Worm (Caenorhabditis elegans) whole organism, L1 larva: Measurements from ENCODE around the gene Y38C1AA.7.

Experiments
- C16A3.4 ChIP-seq: fragments of 150-350 bp; optimal IDR thresholded peaks from 2 replicates; lab custom pipeline; 2014; ENCODE audit warnings: missing biosample characterization, missing genetic modification characterization
- C34B4.2 ChIP-seq: sonication (generic microtip); optimal IDR thresholded peaks from 2 replicates; lab custom pipeline; 2017; ENCODE audit warnings: mild to moderate bottlenecking, missing genetic modification characterization, missing compliant biosample characterization
- aha-1 ChIP-seq: fragments of 150-350 bp; optimal IDR thresholded peaks from 2 replicates; lab custom pipeline; 2014; ENCODE audit warnings: missing biosample characterization, missing genetic modification characterization
- alr-1 ChIP-seq: fragments of 200-800 bp; sonication (Bioruptor generic); optimal IDR thresholded peaks from 2 replicates; lab custom pipeline; 2018; ENCODE audit warnings: borderline replicate concordance, mild to moderate bottlenecking, missing genetic modification characterization, missing compliant biosample characterization
- blmp-1 ChIP-seq: fragments of 150-350 bp; optimal IDR thresholded peaks from 2 replicates; lab custom pipeline; 2014; ENCODE audit warnings: missing biosample characterization, missing genetic modification characterization
- ceh-8 ChIP-seq: fragments of 200-800 bp; sonication (Bioruptor generic); optimal IDR thresholded peaks from 2 replicates; lab custom pipeline; 2018; ENCODE audit warnings: mild to moderate bottlenecking, missing genetic modification characterization, moderate library complexity, missing compliant biosample characterization
- ceh-82 ChIP-seq, 3 experiments: fragments of 150-350 bp in 1 of 3; sonication (generic microtip) in 2 of 3; optimal IDR thresholded peaks; 2 replicates each; lab custom pipeline; 2014 to 2017; ENCODE audit warnings: missing biosample characterization in 3 of 3, missing genetic modification characterization in 3 of 3
- ceh-88 ChIP-seq: fragments of 200-800 bp; sonication (Bioruptor generic); IDR thresholded peaks from 2 replicates; pipeline ENCODE4 v1.3.6; 2022; ENCODE audit warnings: missing genetic modification characterization, missing compliant biosample characterization
- ces-1 ChIP-seq: fragments of 150-350 bp; optimal IDR thresholded peaks from 2 replicates; lab custom pipeline; 2014; ENCODE audit warnings: missing biosample characterization, missing genetic modification reagents, missing genetic modification characterization
- dpl-1 ChIP-seq, 3 experiments: fragments of 150-350 bp in 2 of 3; sonication (generic microtip) in 1 of 3; optimal IDR thresholded peaks; 2 replicates each; lab custom pipeline; 2014 to 2017; ENCODE audit warnings: missing biosample characterization in 3 of 3, missing genetic modification characterization in 3 of 3, missing genetic modification reagents in 3 of 3
- dsc-1 ChIP-seq: sonication (generic microtip); optimal IDR thresholded peaks from 2 replicates; lab custom pipeline; 2016; ENCODE audit warnings: mild to moderate bottlenecking, missing genetic modification characterization, missing compliant biosample characterization
- efl-1 ChIP-seq, 4 experiments: fragments of 150-350 bp; optimal IDR thresholded peaks in 3 of 4; peaks in 1 of 4; 1 replicate in 1 of 4; 2 replicates in 3 of 4; lab custom pipeline; 2014; ENCODE audit warnings: missing biosample characterization in 2 of 4, missing genetic modification characterization in 2 of 4, missing genetic modification reagents in 2 of 4
- egl-13 ChIP-seq: sonication (generic microtip); optimal IDR thresholded peaks from 2 replicates; lab custom pipeline; 2016; ENCODE audit warnings: missing genotype, missing genetic modification reagents, missing genetic modification characterization, missing compliant biosample characterization
- egl-27 ChIP-seq, 2 experiments: fragments of 150-350 bp in 1 of 2; sonication (generic microtip); optimal IDR thresholded peaks; 3 replicates each; lab custom pipeline; 2017 to 2018; ENCODE audit warnings: missing biosample characterization in 2 of 2, missing genetic modification characterization in 2 of 2, missing genetic modification reagents in 2 of 2
- elt-2 ChIP-seq: sonication (generic microtip); optimal IDR thresholded peaks from 2 replicates; lab custom pipeline; 2016; ENCODE audit warnings: missing genetic modification characterization, mild to moderate bottlenecking, inconsistent platforms, missing compliant biosample characterization, missing genetic modification reagents
- ets-5 ChIP-seq: fragments of 200-800 bp; sonication (Bioruptor generic); IDR thresholded peaks from 2 replicates; pipeline ENCODE4 v1.3.6; 2022; ENCODE audit warnings: missing genetic modification characterization, missing compliant biosample characterization
- fkh-10 ChIP-seq: sonication (generic microtip); optimal IDR thresholded peaks from 2 replicates; lab custom pipeline; 2017; ENCODE audit warnings: missing biosample characterization, missing genetic modification reagents, missing genetic modification characterization
- fkh-8 ChIP-seq: sonication (generic microtip); optimal IDR thresholded peaks from 2 replicates; lab custom pipeline; 2016; ENCODE audit warnings: mild to moderate bottlenecking, missing genetic modification characterization, missing compliant biosample characterization
- fos-1 ChIP-seq: fragments of 150-350 bp; optimal IDR thresholded peaks from 2 replicates; lab custom pipeline; 2014; ENCODE audit warnings: missing biosample characterization, missing genetic modification characterization
- hlh-17 ChIP-seq: fragments of 200-800 bp; sonication (Bioruptor generic); optimal IDR thresholded peaks from 2 replicates; lab custom pipeline; 2018; ENCODE audit warnings: missing genetic modification characterization, mild to moderate bottlenecking, missing compliant biosample characterization, moderate library complexity, borderline replicate concordance
- hlh-4 ChIP-seq: sonication (generic microtip); optimal IDR thresholded peaks from 2 replicates; lab custom pipeline; 2016; ENCODE audit warnings: mild to moderate bottlenecking, missing genetic modification characterization, missing compliant biosample characterization
- hpl-2 ChIP-seq: fragments of 150-350 bp; optimal IDR thresholded peaks from 2 replicates; lab custom pipeline; 2014; ENCODE audit warnings: missing biosample characterization, missing genetic modification reagents, missing genetic modification characterization
- isw-1 ChIP-seq: fragments of 200-800 bp; sonication (Bioruptor generic); IDR thresholded peaks from 2 replicates; pipeline ENCODE4 v1.3.6; 2022; ENCODE audit warnings: missing genetic modification characterization, missing compliant biosample characterization
- lin-14 ChIP-seq: fragments of 200-800 bp; sonication (Bioruptor generic); optimal IDR thresholded peaks from 2 replicates; lab custom pipeline; 2018; ENCODE audit warnings: mild to moderate bottlenecking, missing genetic modification characterization, moderate library complexity, missing compliant biosample characterization
- lin-35 ChIP-seq, 2 experiments: fragments of 150-350 bp; optimal IDR thresholded peaks; 2 replicates each; lab custom pipeline; 2014; ENCODE audit warnings: missing biosample characterization in 2 of 2, missing genetic modification characterization in 2 of 2, missing genetic modification reagents in 2 of 2
- lsy-2 ChIP-seq, 2 experiments: fragments of 150-350 bp; optimal IDR thresholded peaks; 2 replicates each; lab custom pipeline; 2014; ENCODE audit warnings: missing biosample characterization in 2 of 2, missing genetic modification characterization in 2 of 2
- mep-1 ChIP-seq: fragments of 150-350 bp; optimal IDR thresholded peaks from 2 replicates; lab custom pipeline; 2014; ENCODE audit warnings: missing biosample characterization, missing genetic modification characterization
- nhr-19 ChIP-seq: fragments of 200-800 bp; sonication (Bioruptor generic); conservative IDR thresholded peaks from 2 replicates; pipeline ENCODE4 v1.3.6; 2022; ENCODE audit warnings: missing genetic modification characterization, missing compliant biosample characterization
- nhr-20 ChIP-seq: sonication (generic microtip); optimal IDR thresholded peaks from 2 replicates; lab custom pipeline; 2016; ENCODE audit warnings: mild to moderate bottlenecking, missing genetic modification characterization, missing compliant biosample characterization
- nhr-76 ChIP-seq: sonication (generic microtip); optimal IDR thresholded peaks from 2 replicates; lab custom pipeline; 2017; ENCODE audit warnings: missing biosample characterization, missing genetic modification characterization
- nhr-84 ChIP-seq: sonication (generic microtip); optimal IDR thresholded peaks from 2 replicates; lab custom pipeline; 2017; ENCODE audit warnings: missing biosample characterization, missing genetic modification characterization
- nhr-85 ChIP-seq: sonication (generic microtip); peaks from one replicate; lab custom pipeline; 2016; ENCODE audit warnings: missing genetic modification characterization, inconsistent platforms, missing compliant biosample characterization
- pqm-1 ChIP-seq: sonication (generic microtip); optimal IDR thresholded peaks from 3 replicates; lab custom pipeline; 2017; ENCODE audit warnings: missing biosample characterization, missing genetic modification characterization
- snpc-4 ChIP-seq: fragments of 150-350 bp; optimal IDR thresholded peaks from 2 replicates; lab custom pipeline; 2014; ENCODE audit warnings: missing biosample characterization, missing genetic modification characterization
- snu-23 ChIP-seq: sonication (generic microtip); optimal IDR thresholded peaks from 2 replicates; lab custom pipeline; 2016; ENCODE audit warnings: missing genetic modification characterization, missing compliant biosample characterization
- sox-4 ChIP-seq: sonication (generic microtip); optimal IDR thresholded peaks from 2 replicates; lab custom pipeline; 2016; ENCODE audit warnings: missing genetic modification characterization, missing compliant biosample characterization
- swsn-7 ChIP-seq: sonication (generic microtip); optimal IDR thresholded peaks from 2 replicates; lab custom pipeline; 2016; ENCODE audit warnings: missing genetic modification characterization, missing compliant biosample characterization
- tbx-2 ChIP-seq: sonication (generic microtip); optimal IDR thresholded peaks from 2 replicates; lab custom pipeline; 2016; ENCODE audit warnings: missing genetic modification characterization, missing compliant biosample characterization
- unc-130 ChIP-seq: fragments of 150-350 bp; optimal IDR thresholded peaks from 2 replicates; lab custom pipeline; 2017; ENCODE audit warnings: missing biosample characterization, missing genetic modification characterization, inconsistent platforms
- unc-98 ChIP-seq: fragments of 200-800 bp; sonication (Bioruptor generic); IDR thresholded peaks from 2 replicates; pipeline ENCODE4 v1.3.6; 2022; ENCODE audit warnings: missing genetic modification characterization, missing compliant biosample characterization
- vab-15 ChIP-seq: sonication (generic microtip); optimal IDR thresholded peaks from 2 replicates; lab custom pipeline; 2017; ENCODE audit warnings: missing genotype, mild to moderate bottlenecking, missing genetic modification characterization, missing compliant biosample characterization
- xbp-1 ChIP-seq: sonication (generic microtip); optimal IDR thresholded peaks from 2 replicates; lab custom pipeline; 2016; ENCODE audit warnings: missing genetic modification characterization, missing compliant biosample characterization
- zag-1 ChIP-seq: fragments of 150-350 bp; optimal IDR thresholded peaks from 2 replicates; lab custom pipeline; 2014; ENCODE audit warnings: missing biosample characterization, missing genetic modification characterization
- ztf-11 ChIP-seq, 2 experiments: sonication (generic microtip); optimal IDR thresholded peaks; 2 replicates each; lab custom pipeline; 2016 to 2017; ENCODE audit warnings: missing genetic modification characterization in 2 of 2, missing biosample characterization in 1 of 2, missing compliant biosample characterization in 1 of 2
- ztf-4 ChIP-seq: fragments of 150-350 bp; optimal IDR thresholded peaks from 2 replicates; lab custom pipeline; 2014; ENCODE audit warnings: missing biosample characterization, missing genetic modification characterization

Y38C1AA.7 gene

DNA sequence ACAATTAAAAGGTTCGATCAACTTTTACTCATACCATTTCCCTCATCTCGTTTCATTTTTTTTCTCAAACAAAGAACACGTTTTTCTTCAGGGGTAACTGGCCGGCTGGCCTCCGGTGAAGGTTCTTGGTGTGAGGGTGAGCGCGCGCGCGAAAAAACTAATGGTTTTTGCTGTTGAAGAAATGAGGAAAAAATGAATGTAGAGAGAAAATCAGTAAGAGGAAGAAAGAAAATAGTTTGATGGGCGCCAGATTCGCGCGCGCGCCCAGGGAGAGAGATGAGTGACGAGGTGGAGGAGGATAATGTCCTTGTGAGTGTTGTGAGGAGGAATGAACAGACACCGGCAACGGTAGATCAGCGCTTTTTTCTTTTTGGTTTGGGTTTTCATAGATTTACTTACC, 12.3 kb downstream of the Y38C1AA.7 start:
- TF ChIP-seq snu-23 (GFP tag; lab: Kevin White, UChicago) (peak; percentile 33), lin-35 (GFP tag; optimal IDR thresholded peaks at IDR 0.05; lab: Kevin White, UChicago) (peak in 1 of 2 experiments; percentile 40), elt-2 (tag; lab: Kevin White, UChicago) (no peak), nhr-20 (tag; lab: Kevin White, UChicago) (peak; percentile 12), fkh-10 (GFP tag; lab: Kevin White, UChicago) (no peak), pqm-1 (tag; lab: Kevin White, UChicago) (no peak), lsy-2 (tag; optimal IDR thresholded peaks at IDR 0.05; lab: Kevin White, UChicago) (no peak), mep-1 (tag; lab: Kevin White, UChicago) (peak; percentile 31), blmp-1 (tag; lab: Kevin White, UChicago) (peak; percentile 89), fos-1 (tag; lab: Kevin White, UChicago) (no peak), ceh-82 (tag; optimal IDR thresholded peaks at IDR 0.05; lab: Kevin White, UChicago) (peak in 1 of 3 experiments; percentile 10), vab-15 (tag; lab: Kevin White, UChicago) (no peak), alr-1 (tag; lab: Kevin White, UChicago) (no peak), hlh-4 (no peak), zag-1 (tag; lab: Kevin White, UChicago) (no peak), lin-14 (peak; percentile 74), dpl-1 (GFP tag; optimal IDR thresholded peaks at IDR 0.05; lab: Kevin White, UChicago) (peak in 1 of 3 experiments; percentile 38)

- no peak for TF ChIP-seq ztf-11 (tag; optimal IDR thresholded peaks at IDR 0.05; lab: Kevin White, UChicago)
- no peak for TF ChIP-seq blmp-1 (tag; lab: Kevin White, UChicago)
- TF ChIP-seq ceh-88 (GFP tag; lab: Robert Waterston, UW) = no peak
- no peak for TF ChIP-seq lin-35 (GFP tag; optimal IDR thresholded peaks at IDR 0.05; lab: Kevin White, UChicago)
- no peak for TF ChIP-seq egl-13
- no peak for TF ChIP-seq ceh-8
- TF ChIP-seq dpl-1 (GFP tag; optimal IDR thresholded peaks at IDR 0.05; lab: Kevin White, UChicago) = no peak
- TF ChIP-seq zag-1 (tag; lab: Kevin White, UChicago) = no peak
- no peak for TF ChIP-seq aha-1 (tag; lab: Kevin White, UChicago)
- TF ChIP-seq ets-5 (GFP tag; lab: Robert Waterston, UW) = no peak
- TF ChIP-seq C34B4.2 = no peak
These were observed 14.2 kb downstream of the Y38C1AA.7 start for ce11 chrIV:172990-173389.

ce11 chrIV:174115-174514, 15.4 kb downstream of the Y38C1AA.7 start:
- TF ChIP-seq tbx-2 (tag; lab: Kevin White, UChicago) = peak; percentile 22
- TF ChIP-seq nhr-85 = peak; percentile 60
- TF ChIP-seq ztf-11 (tag; optimal IDR thresholded peaks at IDR 0.05; lab: Kevin White, UChicago) = peak in 1 of 2 experiments; percentile 37
- TF ChIP-seq unc-98 (GFP tag; lab: Robert Waterston, UW) = no peak
- no peak for TF ChIP-seq ztf-4 (tag; lab: Kevin White, UChicago)
- peak; percentile 36 for TF ChIP-seq blmp-1 (tag; lab: Kevin White, UChicago)

- TF ChIP-seq tbx-2 (tag; lab: Kevin White, UChicago) = peak; percentile 9
- no peak for TF ChIP-seq fkh-8 (tag; lab: Kevin White, UChicago)
- TF ChIP-seq hpl-2 (GFP tag; lab: Kevin White, UChicago) = no peak
- no peak for TF ChIP-seq C16A3.4 (tag; lab: Kevin White, UChicago)
- peak; percentile 42 for TF ChIP-seq blmp-1 (tag; lab: Kevin White, UChicago)
- no peak for TF ChIP-seq efl-1 (optimal IDR thresholded peaks at IDR 0.05; lab: Kevin White, UChicago)
- TF ChIP-seq efl-1 (GFP tag; optimal IDR thresholded peaks at IDR 0.05 in 1 of 2; lab: Kevin White, UChicago) = peak in 1 of 2 experiments; percentile 80
- no peak for TF ChIP-seq unc-130 (tag; lab: Kevin White, UChicago)
- no peak for TF ChIP-seq ces-1
- TF ChIP-seq sox-4 (tag; lab: Kevin White, UChicago) = no peak
- TF ChIP-seq isw-1 (GFP tag; lab: Robert Waterston, UW) = no peak
- TF ChIP-seq mep-1 (tag; lab: Kevin White, UChicago) = peak; percentile 22
- no peak for TF ChIP-seq hlh-17 (GFP tag; lab: Kevin White, UChicago)
- TF ChIP-seq xbp-1 = no peak
- no peak for TF ChIP-seq nhr-84
- no peak for TF ChIP-seq egl-13
- no peak for TF ChIP-seq dsc-1 (tag; lab: Kevin White, UChicago)
- TF ChIP-seq ztf-11 (tag; optimal IDR thresholded peaks at IDR 0.05; lab: Kevin White, UChicago) = peak in 1 of 2 experiments; percentile 16
- no peak for TF ChIP-seq nhr-76
- TF ChIP-seq snpc-4 = no peak
- TF ChIP-seq vab-15 (tag; lab: Kevin White, UChicago) = no peak
- no peak for TF ChIP-seq lin-35 (GFP tag; optimal IDR thresholded peaks at IDR 0.05; lab: Kevin White, UChicago)
- TF ChIP-seq nhr-85 = peak; percentile 83
- no peak for TF ChIP-seq swsn-7 (tag; lab: Kevin White, UChicago)
- TF ChIP-seq lin-14 = peak; percentile 47
- 0 out of 2 replicates have a peak, but pooled peaks have one; percentile 15 for TF ChIP-seq nhr-19 (GFP tag; lab: Robert Waterston, UW)
- TF ChIP-seq egl-27 (tag; optimal IDR thresholded peaks at IDR 0.05; lab: Kevin White, UChicago) = no peak
These were observed 16.9 kb downstream of the Y38C1AA.7 start for ce11 chrIV:175698-176097.
